Fruit fly (Drosophila melanogaster) whole organism, prepupa: ENCODE results near the gene CG43246.

Source experiments
- CG1621 ChIP-seq: fragments of 200-800 bp; sonication (Bioruptor generic); optimal IDR thresholded peaks from 3 replicates; lab custom pipeline; 2018; ENCODE audit warnings: missing biosample characterization, mild to moderate bottlenecking, missing genetic modification characterization
- CG16779 ChIP-seq: fragments of 200-800 bp; sonication (Bioruptor generic); optimal IDR thresholded peaks from 3 replicates; lab custom pipeline; 2017; ENCODE audit warnings: missing biosample characterization, mild to moderate bottlenecking, missing genetic modification characterization
- CG3032 ChIP-seq: fragments of 200-800 bp; optimal IDR thresholded peaks from 2 replicates; lab custom pipeline; 2019; ENCODE audit warnings: missing biosample characterization, mild to moderate bottlenecking, missing genetic modification characterization, moderate library complexity
- CG6276 ChIP-seq: fragments of 200-800 bp; sonication (Bioruptor generic); optimal IDR thresholded peaks from 2 replicates; lab custom pipeline; 2017; ENCODE audit warnings: missing biosample characterization, mild to moderate bottlenecking, missing genetic modification characterization
- CG8319 ChIP-seq: fragments of 200-800 bp; sonication (Bioruptor generic); optimal IDR thresholded peaks from 3 replicates; lab custom pipeline; 2016; ENCODE audit warnings: missing biosample characterization, missing genetic modification characterization
- Ets96B ChIP-seq: fragments of 200-800 bp; optimal IDR thresholded peaks from 2 replicates; lab custom pipeline; 2019; ENCODE audit warnings: missing biosample characterization, mild to moderate bottlenecking, missing genetic modification characterization, moderate library complexity
- acj6 ChIP-seq: fragments of 200-800 bp; sonication (Bioruptor generic); optimal IDR thresholded peaks from 3 replicates; lab custom pipeline; 2016; ENCODE audit warnings: missing biosample characterization, missing genetic modification characterization
- esn ChIP-seq: fragments of 200-800 bp; sonication (Bioruptor generic); optimal IDR thresholded peaks from 2 replicates; lab custom pipeline; 2016; ENCODE audit warnings: missing biosample characterization, mild to moderate bottlenecking, missing genetic modification characterization, moderate library complexity
- pdm3 ChIP-seq: fragments of 200-800 bp; sonication (Bioruptor generic); optimal IDR thresholded peaks from 3 replicates; lab custom pipeline; 2016; ENCODE audit warnings: missing biosample characterization, missing genetic modification characterization

dm6 chr3L:14563461-14563860, 27.0 kb downstream of the CG43246 start:
- TF ChIP-seq esn (GFP tag; lab: Kevin White, UChicago) = no peak
- no peak for TF ChIP-seq acj6 (GFP tag; lab: Kevin White, UChicago)
- TF ChIP-seq Ets96B (tag; lab: Kevin White, UChicago) = no peak
- TF ChIP-seq CG16779 (tag; lab: Kevin White, UChicago) = no peak
- no peak for TF ChIP-seq CG8319 (GFP tag; lab: Kevin White, UChicago)
- no peak for TF ChIP-seq pdm3 (GFP tag; lab: Kevin White, UChicago)
- TF ChIP-seq CG6276 = no peak
- TF ChIP-seq CG3032 (tag; lab: Kevin White, UChicago) = no peak
- TF ChIP-seq CG1621 = no peak
